Worm (Caenorhabditis elegans) whole organism, L1 larva: ENCODE data around the gene lin-24.

Experiments
- ama-1 ChIP-seq: fragments of 150-350 bp; optimal IDR thresholded peaks from 2 replicates; lab custom pipeline; 2014
- efl-3 ChIP-seq: fragments of 200-800 bp; sonication (Bioruptor generic); optimal IDR thresholded peaks from 2 replicates; lab custom pipeline; 2018; ENCODE audit warnings: mild to moderate bottlenecking, missing genetic modification characterization, missing compliant biosample characterization
- elt-3 ChIP-seq, 6 experiments: fragments of 150-350 bp in 1 of 6; sonication (generic microtip); optimal IDR thresholded peaks; 2 replicates each; lab custom pipeline; 2017 to 2018; ENCODE audit warnings: missing biosample characterization in 6 of 6, missing genetic modification characterization in 6 of 6, inconsistent platforms in 1 of 6
- fkh-10 ChIP-seq: sonication (generic microtip); optimal IDR thresholded peaks from 2 replicates; lab custom pipeline; 2017; ENCODE audit warnings: missing biosample characterization, missing genetic modification reagents, missing genetic modification characterization
- jun-1 ChIP-seq: fragments of 150-350 bp; optimal IDR thresholded peaks from 2 replicates; lab custom pipeline; 2014; ENCODE audit warnings: missing biosample characterization, missing genetic modification reagents, missing genetic modification characterization
- lin-15B ChIP-seq: fragments of 150-350 bp; sonication (generic microtip); optimal IDR thresholded peaks from 3 replicates; lab custom pipeline; 2014; ENCODE audit warnings: missing biosample characterization, missing genetic modification characterization
- lin-39 ChIP-seq: fragments of 150-350 bp; optimal IDR thresholded peaks from 2 replicates; lab custom pipeline; 2014; ENCODE audit warnings: missing biosample characterization, missing genetic modification reagents, missing genetic modification characterization
- mab-9 ChIP-seq: fragments of 200-800 bp; sonication (Bioruptor generic); IDR thresholded peaks from 2 replicates; pipeline ENCODE4 v1.3.6; 2022; ENCODE audit warnings: missing genetic modification reagents, missing genetic modification characterization, missing compliant biosample characterization
- mep-1 ChIP-seq: fragments of 150-350 bp; optimal IDR thresholded peaks from 2 replicates; lab custom pipeline; 2014; ENCODE audit warnings: missing biosample characterization, missing genetic modification characterization
- nhr-11 ChIP-seq: fragments of 150-350 bp; optimal IDR thresholded peaks from 2 replicates; lab custom pipeline; 2014; ENCODE audit warnings: missing biosample characterization, missing genetic modification characterization
- nhr-237 ChIP-seq: fragments of 150-350 bp; optimal IDR thresholded peaks from 2 replicates; lab custom pipeline; 2014; ENCODE audit warnings: missing biosample characterization, missing genetic modification characterization
- nhr-71 ChIP-seq: sonication (generic microtip); optimal IDR thresholded peaks from 2 replicates; lab custom pipeline; 2016; ENCODE audit warnings: mild to moderate bottlenecking, missing genetic modification characterization, moderate library complexity, missing compliant biosample characterization
- unc-130 ChIP-seq: fragments of 150-350 bp; optimal IDR thresholded peaks from 2 replicates; lab custom pipeline; 2017; ENCODE audit warnings: missing biosample characterization, missing genetic modification characterization, inconsistent platforms
- ztf-4 ChIP-seq: fragments of 150-350 bp; optimal IDR thresholded peaks from 2 replicates; lab custom pipeline; 2014; ENCODE audit warnings: missing biosample characterization, missing genetic modification characterization

DNA sequence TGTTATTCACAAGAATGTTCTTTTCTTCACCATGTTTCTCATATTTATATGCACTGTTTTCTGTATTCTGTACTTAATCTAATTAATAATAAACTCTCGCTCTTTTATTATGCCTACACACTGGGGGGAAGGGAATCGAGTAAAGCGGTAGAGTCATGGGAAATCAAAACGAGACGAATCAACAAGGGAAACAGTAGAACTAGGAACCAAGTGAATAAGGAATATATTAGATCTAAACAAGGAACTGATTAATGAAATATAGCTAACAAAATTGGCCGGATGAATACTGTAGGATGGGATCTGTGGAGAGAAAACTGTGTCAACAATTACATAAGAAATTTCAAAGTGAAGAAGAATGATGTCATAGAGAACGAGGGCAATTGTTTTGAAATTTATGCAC is 5.7 kb downstream of the lin-24 start:
- no peak for TF ChIP-seq jun-1 (tag; lab: Kevin White, UChicago)
- no peak for TF ChIP-seq ama-1
- TF ChIP-seq nhr-71 (tag; lab: Kevin White, UChicago), result no peak
- no peak for TF ChIP-seq fkh-10 (GFP tag; lab: Kevin White, UChicago)
- no peak for TF ChIP-seq unc-130 (tag; lab: Kevin White, UChicago)
- TF ChIP-seq nhr-237 (tag; lab: Kevin White, UChicago), result no peak
- TF ChIP-seq mab-9 (GFP tag; lab: Robert Waterston, UW), result no peak
- TF ChIP-seq efl-3, result no peak
- no peak for TF ChIP-seq mep-1 (tag; lab: Kevin White, UChicago)
- no peak for TF ChIP-seq nhr-11 (tag; lab: Kevin White, UChicago)
- TF ChIP-seq lin-39, result no peak
- no peak for TF ChIP-seq ztf-4 (tag; lab: Kevin White, UChicago)
- no peak for TF ChIP-seq elt-3 (tag; optimal IDR thresholded peaks at IDR 0.05; lab: Kevin White, UChicago)
- TF ChIP-seq lin-15B, result no peak
